Fruit fly (Drosophila melanogaster) whole organism, wandering third instar larva: ENCODE results near the gene nac.

Experiments used
- HLH106 ChIP-seq: fragments of 200-800 bp; optimal IDR thresholded peaks from 3 replicates; lab custom pipeline; 2019; ENCODE audit warnings: missing biosample characterization, mild to moderate bottlenecking, missing genetic modification characterization, moderate library complexity
- Mio ChIP-seq: sonication (Bioruptor generic); optimal IDR thresholded peaks from 2 replicates; lab custom pipeline; 2016; ENCODE audit warnings: missing biosample characterization, missing genetic modification characterization
- N ChIP-seq: fragments of >200 bp; optimal IDR thresholded peaks from 2 replicates; lab custom pipeline; 2018; ENCODE audit warnings: missing biosample characterization, missing external identifiers, missing genetic modification characterization
- OdsH ChIP-seq: fragments of 200-800 bp; sonication (Bioruptor generic); optimal IDR thresholded peaks from 2 replicates; lab custom pipeline; 2016; ENCODE audit warnings: missing biosample characterization, mild to moderate bottlenecking, missing genetic modification characterization
- br ChIP-seq: fragments of 200-800 bp; sonication (Bioruptor generic); optimal IDR thresholded peaks from 2 replicates; lab custom pipeline; 2016; ENCODE audit warnings: missing biosample characterization, missing genetic modification characterization
- brk ChIP-seq: fragments of 200-800 bp; sonication (Bioruptor generic); optimal IDR thresholded peaks from 2 replicates; lab custom pipeline; 2016; ENCODE audit warnings: missing biosample characterization, mild to moderate bottlenecking, missing genetic modification characterization
- dmrt93B ChIP-seq: fragments of 200-800 bp; sonication (Bioruptor generic); optimal IDR thresholded peaks from 2 replicates; lab custom pipeline; 2018; ENCODE audit warnings: missing biosample characterization, mild to moderate bottlenecking, missing genetic modification characterization
- ey ChIP-seq: fragments of 200-800 bp; sonication (Bioruptor generic); optimal IDR thresholded peaks from 2 replicates; lab custom pipeline; 2016; ENCODE audit warnings: missing biosample characterization, missing genetic modification characterization
- foxo ChIP-seq, 2 experiments: fragments of 200-800 bp; sonication (Bioruptor generic); optimal IDR thresholded peaks; 2 replicates in 1 of 2; 3 replicates in 1 of 2; lab custom pipeline; 2016 to 2017; ENCODE audit warnings: missing biosample characterization in 2 of 2, missing genetic modification characterization in 2 of 2
- fru ChIP-seq: fragments of 200-800 bp; sonication (Bioruptor generic); optimal IDR thresholded peaks from 3 replicates; lab custom pipeline; 2016; ENCODE audit warnings: missing biosample characterization, mild to moderate bottlenecking, missing genetic modification characterization
- lola ChIP-seq: fragments of >200 bp; optimal IDR thresholded peaks from 2 replicates; lab custom pipeline; 2017; ENCODE audit warnings: missing biosample characterization, missing genetic modification characterization
- pan ChIP-seq: fragments of >200 bp; optimal IDR thresholded peaks from 2 replicates; lab custom pipeline; 2017
- psq ChIP-seq: fragments of 200-800 bp; sonication (Bioruptor generic); optimal IDR thresholded peaks from 3 replicates; lab custom pipeline; 2017; ENCODE audit warnings: missing biosample characterization, mild to moderate bottlenecking, missing genetic modification characterization, moderate library complexity
- usp ChIP-seq: fragments of >200 bp; optimal IDR thresholded peaks from 2 replicates; lab custom pipeline; 2017; ENCODE audit warnings: missing biosample characterization, missing genetic modification characterization

DNA sequence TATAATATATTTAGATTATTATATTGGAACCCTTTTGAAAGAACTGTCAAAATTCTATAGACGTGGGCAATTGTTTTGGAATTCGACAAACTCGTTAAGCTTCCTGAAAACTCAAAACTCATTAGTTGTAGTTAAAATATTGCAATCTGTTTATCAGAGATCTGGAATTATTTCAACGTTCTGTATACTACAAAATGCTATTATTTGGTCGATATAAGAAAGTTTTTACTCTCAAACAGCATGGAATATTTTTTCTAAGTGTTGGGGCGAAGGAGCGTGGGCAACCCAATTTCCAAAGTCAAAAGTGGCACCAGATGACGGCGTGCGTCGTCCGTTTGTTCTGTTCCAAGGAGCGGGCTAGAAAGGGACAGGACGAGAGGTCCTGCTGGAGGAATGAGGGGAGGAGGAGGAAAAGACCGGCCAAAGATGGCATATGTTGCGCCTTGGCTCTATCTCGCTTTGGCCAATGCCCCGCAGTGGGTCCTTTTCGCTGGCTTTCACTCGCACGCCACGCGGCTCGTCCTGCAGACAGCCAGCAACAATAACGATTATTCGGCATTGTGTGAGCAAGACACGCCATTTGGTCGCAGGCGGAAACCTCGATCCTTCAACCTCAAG lies 18.0 kb downstream of the nac start:
- TF ChIP-seq fru (GFP tag; lab: Kevin White, UChicago): no peak
- TF ChIP-seq ey (GFP tag; lab: Kevin White, UChicago): no peak
- no peak for TF ChIP-seq psq (GFP tag; lab: Kevin White, UChicago)
- no peak for TF ChIP-seq foxo (GFP tag; optimal IDR thresholded peaks at IDR 0.05; lab: Kevin White, UChicago)
- no peak for TF ChIP-seq dmrt93B (GFP tag; lab: Kevin White, UChicago)
- TF ChIP-seq brk (GFP tag; lab: Kevin White, UChicago): no peak
- no peak for TF ChIP-seq OdsH
- no peak for TF ChIP-seq lola (GFP tag; lab: Kevin White, UChicago)
- TF ChIP-seq br (GFP tag; lab: Kevin White, UChicago): no peak
- TF ChIP-seq usp (GFP tag; lab: Kevin White, UChicago): no peak
- TF ChIP-seq HLH106 (tag; lab: Kevin White, UChicago): no peak
- TF ChIP-seq N: no peak
- no peak for TF ChIP-seq pan (lab: Kevin White, UChicago)
- TF ChIP-seq Mio (GFP tag; lab: Kevin White, UChicago): no peak
